Fruit fly (Drosophila melanogaster) S2 (cell line): ENCODE data around the gene CG43168.

Source experiments
- CG8478 ChIP-seq: fragments of >200 bp; optimal IDR thresholded peaks from 2 replicates; lab custom pipeline; 2018
- CTCF ChIP-seq, 2 experiments: fragments of >200 bp; optimal IDR thresholded peaks; 2 replicates each; lab custom pipeline; 2018

The CG43168 gene

dm6 chr3L:6262644-6263404, 12.8 kb upstream of the CG43168 start, which contains the start of gene Ldh:
Ldh (minus strand) TSS chr3L:6262694.
- no peak for TF ChIP-seq CTCF (optimal IDR thresholded peaks at IDR 0.05; lab: Kevin White, UChicago)
- no peak for TF ChIP-seq CG8478

- TF ChIP-seq CG8478 (no peak), CTCF (optimal IDR thresholded peaks at IDR 0.05; lab: Kevin White, UChicago) (no peak)
These were observed 12.1 kb upstream of the CG43168 start for dm6 chr3L:6263470-6263869.

dm6 chr3L:6263896-6264841, 11.4 kb upstream of the CG43168 start:
- no peak for TF ChIP-seq CG8478
- peak; percentile 80 to 95 for TF ChIP-seq CTCF (optimal IDR thresholded peaks at IDR 0.05; lab: Kevin White, UChicago)

- TF ChIP-seq CTCF (optimal IDR thresholded peaks at IDR 0.05; lab: Kevin White, UChicago), result no peak
- no peak for TF ChIP-seq CG8478
These were observed 9.3 kb upstream of the CG43168 start for dm6 chr3L:6266321-6266720.

DNA sequence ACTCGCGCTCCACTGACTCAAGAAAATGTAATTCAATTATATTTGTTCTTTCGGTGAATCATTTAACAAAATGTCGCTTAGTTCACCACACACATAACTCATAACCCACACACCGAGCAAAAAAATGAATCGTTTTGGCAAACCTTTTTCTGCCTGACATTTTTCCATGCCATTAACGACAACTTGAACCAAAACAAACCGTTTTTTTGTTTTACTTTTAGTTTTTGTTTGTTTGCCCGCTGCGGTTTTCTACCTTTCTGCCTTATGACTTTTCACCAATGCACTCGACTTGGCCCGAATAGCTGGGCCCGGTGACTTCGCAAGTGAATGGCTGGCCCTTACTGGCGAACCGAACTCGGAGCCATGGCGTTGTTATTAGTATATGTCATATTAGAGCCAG, 8.1 kb upstream of the CG43168 start:
- TF ChIP-seq CTCF (optimal IDR thresholded peaks at IDR 0.05; lab: Kevin White, UChicago), result no peak
- TF ChIP-seq CG8478, result no peak

dm6 chr3L:6268076-6268475, 7.5 kb upstream of the CG43168 start:
- TF ChIP-seq CG8478, result no peak
- TF ChIP-seq CTCF (optimal IDR thresholded peaks at IDR 0.05; lab: Kevin White, UChicago), result no peak

DNA sequence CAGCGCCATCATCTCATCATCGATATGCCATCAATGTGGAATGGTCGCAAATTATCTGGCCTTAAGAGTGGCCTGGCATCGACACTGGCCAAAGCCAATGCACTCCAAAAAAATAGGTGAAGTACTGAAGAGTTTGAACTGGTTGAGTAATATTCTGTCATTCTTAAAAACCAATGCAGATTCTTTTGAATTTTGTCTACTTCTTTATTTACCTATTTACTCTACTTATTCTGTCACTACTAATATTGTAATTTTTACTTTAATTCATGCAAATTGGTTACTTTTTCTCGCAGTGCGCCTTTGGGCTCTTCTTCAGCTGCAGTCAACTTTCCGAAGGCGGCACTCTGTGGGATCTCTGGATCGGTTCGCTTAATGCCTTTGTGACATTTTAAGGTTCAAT, 6.6 kb upstream of the CG43168 start:
- TF ChIP-seq CG8478 (no peak), CTCF (optimal IDR thresholded peaks at IDR 0.05; lab: Kevin White, UChicago) (no peak)

dm6 chr3L:6270283-6270682, 5.3 kb upstream of the CG43168 start:
- no peak for TF ChIP-seq CTCF (optimal IDR thresholded peaks at IDR 0.05; lab: Kevin White, UChicago)
- TF ChIP-seq CG8478, result no peak

dm6 chr3L:6274929-6275328, 658 bp upstream of the CG43168 start:
- no peak for TF ChIP-seq CTCF (optimal IDR thresholded peaks at IDR 0.05; lab: Kevin White, UChicago)
- no peak for TF ChIP-seq CG8478

dm6 chr3L:6285412-6285811, 9.8 kb downstream of the CG43168 start:
- TF ChIP-seq CTCF (optimal IDR thresholded peaks at IDR 0.05; lab: Kevin White, UChicago) (no peak), CG8478 (no peak)

dm6 chr3L:6296611-6297010, 21.0 kb downstream of the CG43168 start:
- TF ChIP-seq CG8478, result no peak
- no peak for TF ChIP-seq CTCF (optimal IDR thresholded peaks at IDR 0.05; lab: Kevin White, UChicago)

dm6 chr3L:6302500-6302899, 26.9 kb downstream of the CG43168 start:
- TF ChIP-seq CG8478 (no peak), CTCF (optimal IDR thresholded peaks at IDR 0.05; lab: Kevin White, UChicago) (no peak)

DNA sequence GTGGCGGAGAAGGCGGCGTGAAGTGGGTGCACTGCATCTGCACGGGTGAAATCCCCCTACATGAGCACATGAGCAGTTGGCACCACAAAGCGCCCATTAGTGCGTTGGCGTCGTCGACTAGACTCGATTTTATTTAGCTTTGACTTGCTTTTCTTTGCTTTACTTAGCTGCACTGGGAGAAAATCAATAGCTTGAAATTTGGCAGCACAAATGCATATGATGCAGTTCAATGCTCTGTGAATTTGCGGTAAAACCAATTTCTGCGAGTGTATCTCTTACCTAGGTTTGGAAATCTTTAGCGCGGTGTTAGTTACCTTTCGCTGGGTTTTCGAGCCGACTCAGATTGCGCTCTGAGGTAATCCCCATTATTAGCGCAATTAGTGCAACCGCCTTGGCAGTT, 29.3 kb downstream of the CG43168 start:
- TF ChIP-seq CTCF (optimal IDR thresholded peaks at IDR 0.05; lab: Kevin White, UChicago) (no peak), CG8478 (no peak)

DNA sequence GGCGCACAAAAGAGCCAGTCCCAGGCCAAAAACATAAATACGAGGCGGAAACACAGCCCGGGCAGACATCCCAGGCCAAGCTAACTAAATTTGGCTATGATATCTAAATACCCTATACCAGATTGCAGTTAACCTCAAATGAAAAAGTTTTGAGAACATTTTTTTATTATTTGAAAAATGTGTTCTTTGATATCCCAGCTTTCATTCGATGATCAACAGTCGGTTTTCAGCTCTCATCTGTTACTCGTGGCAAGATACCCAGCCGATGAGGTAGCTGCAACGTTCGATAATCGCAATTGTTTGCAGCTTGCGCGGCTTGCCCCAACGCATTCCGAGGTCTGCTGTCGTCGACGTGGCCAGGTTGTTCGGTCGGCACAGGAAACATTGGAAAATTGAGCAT, 31.7 kb downstream of the CG43168 start:
- TF ChIP-seq CG8478 (no peak), CTCF (optimal IDR thresholded peaks at IDR 0.05; lab: Kevin White, UChicago) (no peak)

DNA sequence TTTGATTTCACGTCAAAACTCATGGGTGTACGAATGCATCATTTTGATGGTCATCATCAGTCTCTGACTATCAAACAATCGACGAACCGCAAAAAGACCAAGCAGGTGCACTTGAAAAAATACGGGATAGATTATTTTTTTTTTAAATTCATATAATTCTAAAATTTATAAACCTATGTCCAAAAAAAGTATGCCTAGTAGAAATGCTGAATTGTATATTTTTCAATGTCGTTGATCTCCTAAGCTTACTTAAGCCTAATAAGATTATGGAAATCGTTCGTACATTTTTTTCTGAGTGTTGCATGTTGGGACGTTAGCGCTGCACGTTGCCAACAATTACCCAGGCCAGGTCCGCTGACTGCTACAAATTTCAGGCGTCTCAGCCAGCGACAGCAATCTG, 33.0 kb downstream of the CG43168 start:
- no peak for TF ChIP-seq CTCF (optimal IDR thresholded peaks at IDR 0.05; lab: Kevin White, UChicago)
- TF ChIP-seq CG8478, result no peak

- TF ChIP-seq CG8478 (no peak), CTCF (optimal IDR thresholded peaks at IDR 0.05; lab: Kevin White, UChicago) (no peak)
These were observed 34.1 kb downstream of the CG43168 start for dm6 chr3L:6309726-6310125.
